Worm (Caenorhabditis elegans): ENCODE measurements around the gene lips-13.

lips-13 gene

DNA sequence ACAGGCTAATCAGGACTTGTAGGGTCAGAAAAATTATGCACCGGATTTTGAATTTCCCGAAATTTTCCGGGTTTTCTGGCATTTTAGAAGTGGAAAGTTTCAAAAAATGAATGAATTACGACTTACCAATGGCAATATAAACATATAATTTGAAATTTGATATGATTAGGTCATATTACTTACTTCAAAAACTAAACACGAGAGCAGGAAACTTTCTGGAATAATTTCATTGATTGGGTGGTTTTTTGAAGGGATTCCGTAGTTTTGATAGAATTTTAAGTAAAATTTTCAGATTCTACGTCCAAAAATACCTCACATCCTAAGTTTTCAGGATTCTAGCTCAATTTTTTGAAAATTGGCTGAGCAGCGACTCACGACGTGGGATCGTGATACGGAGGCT is 42.4 kb downstream of the lips-13 start, which contains the start of gene K02E7.11:
TSS of gene K02E7.11 (minus strand) at position 101 of the 400 bp plus-strand sequence.
- TF ChIP-seq Y55F3AM.14 (GFP tag; optimal IDR thresholded peaks at IDR 0.05) = no peak
- TF ChIP-seq snpc-4 (tag; optimal IDR thresholded peaks at IDR 0.05) = no peak
- TF ChIP-seq lsy-2 (tag; optimal IDR thresholded peaks at IDR 0.05) = no peak
- no peak for TF ChIP-seq R02D3.7 (tag; optimal IDR thresholded peaks at IDR 0.05)
- TF ChIP-seq sma-3 (GFP tag; optimal IDR thresholded peaks at IDR 0.05) = no peak
- TF ChIP-seq ZK546.5 (tag; optimal IDR thresholded peaks at IDR 0.05) = no peak
- TF ChIP-seq elt-3 (tag; optimal IDR thresholded peaks at IDR 0.05) = no peak
- TF ChIP-seq mdl-1 (tag; optimal IDR thresholded peaks at IDR 0.05) = no peak
- no peak for TF ChIP-seq sem-4 (tag; optimal IDR thresholded peaks at IDR 0.05)

DNA sequence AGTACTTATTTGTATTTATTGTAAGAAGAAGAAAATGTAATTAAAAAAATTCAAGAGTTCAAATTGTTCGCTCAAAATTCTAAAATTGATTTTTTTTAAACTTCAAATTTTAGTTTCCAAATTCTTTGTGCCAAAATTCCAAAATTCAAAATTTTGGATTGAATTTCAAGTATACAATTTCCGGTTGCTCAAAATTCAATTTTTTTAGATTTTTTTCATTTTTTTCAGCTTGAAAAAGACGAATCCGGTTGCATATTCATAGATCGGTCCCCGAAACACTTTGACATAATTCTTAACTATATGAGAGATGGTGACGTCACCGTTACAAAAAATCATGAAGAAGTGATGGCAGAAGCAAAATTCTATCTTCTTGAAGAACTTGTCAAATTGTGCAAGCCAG is 45.7 kb downstream of the lips-13 start, which contains the start of gene K02E7.4:
TSS of gene K02E7.4 (plus strand) at position 301 of the 400 bp plus-strand sequence.
- TF ChIP-seq nhr-6 (tag; optimal IDR thresholded peaks at IDR 0.05) = no peak
- no peak for TF ChIP-seq ama-1 (optimal IDR thresholded peaks at IDR 0.05)
- no peak for TF ChIP-seq elt-3 (tag; optimal IDR thresholded peaks at IDR 0.05)
- no peak for TF ChIP-seq zag-1 (tag; optimal IDR thresholded peaks at IDR 0.05)
- TF ChIP-seq sem-4 (tag; optimal IDR thresholded peaks at IDR 0.05) = no peak
- TF ChIP-seq nhr-12 (tag; optimal IDR thresholded peaks at IDR 0.05) = no peak
- TF ChIP-seq nhr-77 (tag; optimal IDR thresholded peaks at IDR 0.05) = no peak
- TF ChIP-seq nhr-25 (tag; optimal IDR thresholded peaks at IDR 0.05) = no peak
- no peak for TF ChIP-seq ZK546.5 (tag; optimal IDR thresholded peaks at IDR 0.05)
- no peak for TF ChIP-seq alr-1 (tag; optimal IDR thresholded peaks at IDR 0.05)
- no peak for TF ChIP-seq elt-1 (tag; optimal IDR thresholded peaks at IDR 0.05)
- TF ChIP-seq blmp-1 (tag; optimal IDR thresholded peaks at IDR 0.05; ENCODE audit: insufficient read depth) = no peak
- TF ChIP-seq mdl-1 (tag; optimal IDR thresholded peaks at IDR 0.05) = no peak
- no peak for TF ChIP-seq C34F6.9 (tag; optimal IDR thresholded peaks at IDR 0.05)
- no peak for TF ChIP-seq Y55F3AM.14 (GFP tag; optimal IDR thresholded peaks at IDR 0.05)
- TF ChIP-seq lin-13 (GFP tag; optimal IDR thresholded peaks at IDR 0.05) = no peak
- TF ChIP-seq mbf-1 (tag; optimal IDR thresholded peaks at IDR 0.05) = no peak
- no peak for TF ChIP-seq ztf-11 (tag; optimal IDR thresholded peaks at IDR 0.05)
- TF ChIP-seq nhr-11 (tag; optimal IDR thresholded peaks at IDR 0.05) = no peak
- TF ChIP-seq nhr-10 (tag; optimal IDR thresholded peaks at IDR 0.05) = no peak

DNA sequence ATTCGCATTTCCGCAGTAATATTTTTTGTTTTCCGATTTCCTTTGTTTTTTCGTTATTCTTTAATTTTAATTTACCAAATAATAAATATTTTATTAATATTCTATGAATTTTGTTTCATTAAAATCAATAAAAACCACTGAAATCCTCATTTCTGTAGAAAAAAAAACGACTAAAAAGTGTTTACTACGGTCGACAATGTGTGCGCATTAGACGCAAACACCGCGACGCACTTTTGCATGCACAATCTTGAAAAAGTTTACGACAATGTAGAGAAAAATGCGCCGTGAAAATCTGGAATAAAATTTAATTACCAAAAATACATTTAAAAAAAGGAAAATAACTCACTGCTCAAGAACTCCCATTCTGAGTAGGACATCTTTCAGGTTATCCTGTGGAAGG is 46.4 kb downstream of the lips-13 start:
- TF ChIP-seq nhr-6 (tag; optimal IDR thresholded peaks at IDR 0.05) (no peak), lsy-2 (tag; optimal IDR thresholded peaks at IDR 0.05) (no peak), ztf-4 (tag; optimal IDR thresholded peaks at IDR 0.05) (no peak), zag-1 (tag; optimal IDR thresholded peaks at IDR 0.05) (no peak), Y55F3AM.14 (GFP tag; optimal IDR thresholded peaks at IDR 0.05) (no peak), nhr-25 (tag; optimal IDR thresholded peaks at IDR 0.05) (no peak), sem-4 (tag; optimal IDR thresholded peaks at IDR 0.05) (no peak), egl-27 (tag; optimal IDR thresholded peaks at IDR 0.05) (no peak), sma-9 (GFP tag; optimal IDR thresholded peaks at IDR 0.05) (no peak), sma-9 (tag; optimal IDR thresholded peaks at IDR 0.05) (no peak), nhr-23 (tag; optimal IDR thresholded peaks at IDR 0.05) (no peak), sma-3 (GFP tag; optimal IDR thresholded peaks at IDR 0.05) (no peak), ztf-1 (GFP tag; conservative IDR thresholded peaks at IDR 0.05) (no peak)

DNA sequence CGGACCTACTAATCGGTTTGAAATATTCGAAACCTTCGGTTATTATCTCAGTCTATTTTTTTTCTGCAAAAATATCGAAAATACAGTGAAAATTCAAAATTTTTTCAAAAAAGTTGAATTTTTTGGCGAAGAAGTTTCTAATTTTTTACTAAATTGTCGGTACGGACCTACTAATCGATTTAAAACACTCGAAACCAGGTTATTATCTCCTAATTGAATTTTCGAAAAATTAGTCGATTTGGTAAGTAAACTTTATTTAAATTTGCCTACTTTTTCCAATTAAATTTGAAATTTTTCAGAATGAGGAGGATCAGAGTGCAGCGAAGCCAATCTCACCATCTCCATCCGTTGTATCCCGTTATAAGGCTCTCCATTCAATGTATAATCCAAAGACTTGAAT is 47.0 kb downstream of the lips-13 start, which contains the start of gene K02E7.12:
TSS of gene K02E7.12 (plus strand) at position 301 of the 400 bp plus-strand sequence.
- TF ChIP-seq peb-1 (tag; optimal IDR thresholded peaks at IDR 0.05) = no peak
- no peak for TF ChIP-seq mbf-1 (tag; optimal IDR thresholded peaks at IDR 0.05)
- no peak for TF ChIP-seq nhr-77 (tag; optimal IDR thresholded peaks at IDR 0.05)
- TF ChIP-seq sma-9 (GFP tag; optimal IDR thresholded peaks at IDR 0.05) = no peak
- TF ChIP-seq sma-9 (tag; optimal IDR thresholded peaks at IDR 0.05) = no peak
- no peak for TF ChIP-seq aly-2 (tag; optimal IDR thresholded peaks at IDR 0.05)
- TF ChIP-seq elt-1 (tag; optimal IDR thresholded peaks at IDR 0.05) = no peak
- no peak for TF ChIP-seq nhr-10 (tag; optimal IDR thresholded peaks at IDR 0.05)
- TF ChIP-seq crh-2 (tag; optimal IDR thresholded peaks at IDR 0.05) = no peak
- TF ChIP-seq ZK546.5 (tag; optimal IDR thresholded peaks at IDR 0.05) = no peak
- TF ChIP-seq mdl-1 (tag; optimal IDR thresholded peaks at IDR 0.05) = no peak
- no peak for TF ChIP-seq C34F6.9 (tag; optimal IDR thresholded peaks at IDR 0.05)
- no peak for TF ChIP-seq lin-39 (tag; optimal IDR thresholded peaks at IDR 0.05)
- no peak for TF ChIP-seq nhr-237 (tag; optimal IDR thresholded peaks at IDR 0.05)
- TF ChIP-seq sem-4 (tag; optimal IDR thresholded peaks at IDR 0.05) = no peak
- TF ChIP-seq ztf-1 (GFP tag; conservative IDR thresholded peaks at IDR 0.05) = no peak
- TF ChIP-seq snpc-4 (tag; optimal IDR thresholded peaks at IDR 0.05) = no peak

Data from whole organism, L2 larva.